Worm (Caenorhabditis elegans) whole organism, L1 larva: Measurements from ENCODE around the gene C13C4.6.

Experiments
- C34B4.2 ChIP-seq: sonication (generic microtip); optimal IDR thresholded peaks from 2 replicates; lab custom pipeline; 2017; ENCODE audit warnings: mild to moderate bottlenecking, missing genetic modification characterization, missing compliant biosample characterization
- F16B12.6 ChIP-seq: fragments of 150-350 bp; optimal IDR thresholded peaks from 2 replicates; lab custom pipeline; 2014; ENCODE audit warnings: missing biosample characterization, missing genetic modification characterization
- alr-1 ChIP-seq: fragments of 200-800 bp; sonication (Bioruptor generic); optimal IDR thresholded peaks from 2 replicates; lab custom pipeline; 2018; ENCODE audit warnings: borderline replicate concordance, mild to moderate bottlenecking, missing genetic modification characterization, missing compliant biosample characterization
- aly-2 ChIP-seq: fragments of 150-350 bp; optimal IDR thresholded peaks from 2 replicates; lab custom pipeline; 2014; ENCODE audit warnings: missing biosample characterization, missing genetic modification characterization
- ama-1 ChIP-seq: fragments of 150-350 bp; optimal IDR thresholded peaks from 2 replicates; lab custom pipeline; 2014
- blmp-1 ChIP-seq: fragments of 150-350 bp; optimal IDR thresholded peaks from 2 replicates; lab custom pipeline; 2014; ENCODE audit warnings: missing biosample characterization, missing genetic modification characterization
- ceh-63 ChIP-seq: fragments of 200-800 bp; sonication (Bioruptor generic); optimal IDR thresholded peaks from 2 replicates; lab custom pipeline; 2018; ENCODE audit warnings: mild to moderate bottlenecking, missing genetic modification characterization, missing compliant biosample characterization
- ceh-90 ChIP-seq: sonication (generic microtip); optimal IDR thresholded peaks from 2 replicates; lab custom pipeline; 2016; ENCODE audit warnings: missing genetic modification characterization, missing compliant biosample characterization
- dpl-1 ChIP-seq, 3 experiments: fragments of 150-350 bp in 2 of 3; sonication (generic microtip) in 1 of 3; optimal IDR thresholded peaks; 2 replicates each; lab custom pipeline; 2014 to 2017; ENCODE audit warnings: missing biosample characterization in 3 of 3, missing genetic modification characterization in 3 of 3, missing genetic modification reagents in 3 of 3
- efl-1 ChIP-seq, 4 experiments: fragments of 150-350 bp; optimal IDR thresholded peaks in 3 of 4; peaks in 1 of 4; 1 replicate in 1 of 4; 2 replicates in 3 of 4; lab custom pipeline; 2014; ENCODE audit warnings: missing biosample characterization in 2 of 4, missing genetic modification characterization in 2 of 4, missing genetic modification reagents in 2 of 4
- egl-13 ChIP-seq: sonication (generic microtip); optimal IDR thresholded peaks from 2 replicates; lab custom pipeline; 2016; ENCODE audit warnings: missing genotype, missing genetic modification reagents, missing genetic modification characterization, missing compliant biosample characterization
- egl-27 ChIP-seq, 2 experiments: fragments of 150-350 bp in 1 of 2; sonication (generic microtip); optimal IDR thresholded peaks; 3 replicates each; lab custom pipeline; 2017 to 2018; ENCODE audit warnings: missing biosample characterization in 2 of 2, missing genetic modification characterization in 2 of 2, missing genetic modification reagents in 2 of 2
- elt-3 ChIP-seq, 6 experiments: fragments of 150-350 bp in 1 of 6; sonication (generic microtip); optimal IDR thresholded peaks; 2 replicates each; lab custom pipeline; 2017 to 2018; ENCODE audit warnings: missing biosample characterization in 6 of 6, missing genetic modification characterization in 6 of 6, inconsistent platforms in 1 of 6
- ets-5 ChIP-seq: fragments of 200-800 bp; sonication (Bioruptor generic); IDR thresholded peaks from 2 replicates; pipeline ENCODE4 v1.3.6; 2022; ENCODE audit warnings: missing genetic modification characterization, missing compliant biosample characterization
- fkh-4 ChIP-seq: sonication (generic microtip); optimal IDR thresholded peaks from 2 replicates; lab custom pipeline; 2016; ENCODE audit warnings: missing compliant biosample characterization, missing genetic modification characterization, borderline replicate concordance
- fos-1 ChIP-seq: fragments of 150-350 bp; optimal IDR thresholded peaks from 2 replicates; lab custom pipeline; 2014; ENCODE audit warnings: missing biosample characterization, missing genetic modification characterization
- irx-1 ChIP-seq: sonication (generic microtip); optimal IDR thresholded peaks from 2 replicates; lab custom pipeline; 2016; ENCODE audit warnings: missing genetic modification characterization, missing compliant biosample characterization
- lin-13 ChIP-seq: fragments of 150-350 bp; optimal IDR thresholded peaks from 2 replicates; lab custom pipeline; 2014; ENCODE audit warnings: missing biosample characterization, missing genetic modification reagents, missing genetic modification characterization
- lin-14 ChIP-seq: fragments of 200-800 bp; sonication (Bioruptor generic); optimal IDR thresholded peaks from 2 replicates; lab custom pipeline; 2018; ENCODE audit warnings: mild to moderate bottlenecking, missing genetic modification characterization, moderate library complexity, missing compliant biosample characterization
- lsy-2 ChIP-seq, 2 experiments: fragments of 150-350 bp; optimal IDR thresholded peaks; 2 replicates each; lab custom pipeline; 2014; ENCODE audit warnings: missing biosample characterization in 2 of 2, missing genetic modification characterization in 2 of 2
- mab-9 ChIP-seq: fragments of 200-800 bp; sonication (Bioruptor generic); IDR thresholded peaks from 2 replicates; pipeline ENCODE4 v1.3.6; 2022; ENCODE audit warnings: missing genetic modification reagents, missing genetic modification characterization, missing compliant biosample characterization
- mef-2 ChIP-seq: fragments of 150-350 bp; optimal IDR thresholded peaks from 2 replicates; lab custom pipeline; 2014; ENCODE audit warnings: missing biosample characterization, missing genetic modification characterization
- mep-1 ChIP-seq: fragments of 150-350 bp; optimal IDR thresholded peaks from 2 replicates; lab custom pipeline; 2014; ENCODE audit warnings: missing biosample characterization, missing genetic modification characterization
- nhr-20 ChIP-seq: sonication (generic microtip); optimal IDR thresholded peaks from 2 replicates; lab custom pipeline; 2016; ENCODE audit warnings: mild to moderate bottlenecking, missing genetic modification characterization, missing compliant biosample characterization
- nhr-237 ChIP-seq: fragments of 150-350 bp; optimal IDR thresholded peaks from 2 replicates; lab custom pipeline; 2014; ENCODE audit warnings: missing biosample characterization, missing genetic modification characterization
- nhr-28 ChIP-seq: fragments of 150-350 bp; optimal IDR thresholded peaks from 2 replicates; lab custom pipeline; 2014; ENCODE audit warnings: missing biosample characterization, missing genetic modification characterization
- nhr-76 ChIP-seq: sonication (generic microtip); optimal IDR thresholded peaks from 2 replicates; lab custom pipeline; 2017; ENCODE audit warnings: missing biosample characterization, missing genetic modification characterization
- nhr-77 ChIP-seq: fragments of 150-350 bp; optimal IDR thresholded peaks from 2 replicates; lab custom pipeline; 2014; ENCODE audit warnings: missing biosample characterization, missing genetic modification characterization
- nhr-84 ChIP-seq: sonication (generic microtip); optimal IDR thresholded peaks from 2 replicates; lab custom pipeline; 2017; ENCODE audit warnings: missing biosample characterization, missing genetic modification characterization
- nhr-85 ChIP-seq: sonication (generic microtip); peaks from one replicate; lab custom pipeline; 2016; ENCODE audit warnings: missing genetic modification characterization, inconsistent platforms, missing compliant biosample characterization
- pax-3 ChIP-seq: fragments of 200-800 bp; sonication (Bioruptor generic); optimal IDR thresholded peaks from 2 replicates; lab custom pipeline; 2018; ENCODE audit warnings: mild to moderate bottlenecking, missing genetic modification characterization, moderate library complexity, missing compliant biosample characterization
- rnt-1 ChIP-seq: sonication (generic microtip); optimal IDR thresholded peaks from 2 replicates; lab custom pipeline; 2016; ENCODE audit warnings: mild to moderate bottlenecking, missing genetic modification characterization, moderate library complexity, missing compliant biosample characterization
- skn-1 ChIP-seq: fragments of 150-350 bp; optimal IDR thresholded peaks from 2 replicates; lab custom pipeline; 2014; ENCODE audit warnings: missing biosample characterization, missing genetic modification characterization
- snpc-4 ChIP-seq: fragments of 150-350 bp; optimal IDR thresholded peaks from 2 replicates; lab custom pipeline; 2014; ENCODE audit warnings: missing biosample characterization, missing genetic modification characterization
- snu-23 ChIP-seq: sonication (generic microtip); optimal IDR thresholded peaks from 2 replicates; lab custom pipeline; 2016; ENCODE audit warnings: missing genetic modification characterization, missing compliant biosample characterization
- sox-4 ChIP-seq: sonication (generic microtip); optimal IDR thresholded peaks from 2 replicates; lab custom pipeline; 2016; ENCODE audit warnings: missing genetic modification characterization, missing compliant biosample characterization
- sptf-1 ChIP-seq: fragments of 150-350 bp; optimal IDR thresholded peaks from 2 replicates; lab custom pipeline; 2014; ENCODE audit warnings: missing biosample characterization, missing genetic modification characterization
- swsn-7 ChIP-seq: sonication (generic microtip); optimal IDR thresholded peaks from 2 replicates; lab custom pipeline; 2016; ENCODE audit warnings: missing genetic modification characterization, missing compliant biosample characterization
- tbx-2 ChIP-seq: sonication (generic microtip); optimal IDR thresholded peaks from 2 replicates; lab custom pipeline; 2016; ENCODE audit warnings: missing genetic modification characterization, missing compliant biosample characterization
- unc-130 ChIP-seq: fragments of 150-350 bp; optimal IDR thresholded peaks from 2 replicates; lab custom pipeline; 2017; ENCODE audit warnings: missing biosample characterization, missing genetic modification characterization, inconsistent platforms
- unc-30 ChIP-seq: sonication (generic microtip); optimal IDR thresholded peaks from 2 replicates; lab custom pipeline; 2017; ENCODE audit warnings: missing biosample characterization, missing genetic modification characterization
- unc-86 ChIP-seq: sonication (generic microtip); optimal IDR thresholded peaks from 2 replicates; lab custom pipeline; 2016; ENCODE audit warnings: missing genetic modification characterization, missing compliant biosample characterization
- unc-98 ChIP-seq: fragments of 200-800 bp; sonication (Bioruptor generic); IDR thresholded peaks from 2 replicates; pipeline ENCODE4 v1.3.6; 2022; ENCODE audit warnings: missing genetic modification characterization, missing compliant biosample characterization
- xbp-1 ChIP-seq: sonication (generic microtip); optimal IDR thresholded peaks from 2 replicates; lab custom pipeline; 2016; ENCODE audit warnings: missing genetic modification characterization, missing compliant biosample characterization
- zip-4 ChIP-seq: fragments of 200-800 bp; sonication (Bioruptor generic); optimal IDR thresholded peaks from 2 replicates; lab custom pipeline; 2018; ENCODE audit warnings: mild to moderate bottlenecking, missing genetic modification characterization, moderate library complexity, missing compliant biosample characterization
- ztf-4 ChIP-seq: fragments of 150-350 bp; optimal IDR thresholded peaks from 2 replicates; lab custom pipeline; 2014; ENCODE audit warnings: missing biosample characterization, missing genetic modification characterization

The C13C4.6 gene

ce11 chrV:12111452-12111851 lies 9.9 kb upstream of the C13C4.6 start, which contains the start of gene lhpp-1 (continued):
- TF ChIP-seq xbp-1 (tag; lab: Kevin White, UChicago) (no peak), fos-1 (no peak), ceh-90 (tag; lab: Kevin White, UChicago) (no peak), zip-4 (no peak), lsy-2 (tag; optimal IDR thresholded peaks at IDR 0.05; lab: Kevin White, UChicago) (peak in 1 of 2 experiments; percentile 20), nhr-84 (tag; lab: Kevin White, UChicago) (no peak), unc-130 (tag; lab: Kevin White, UChicago) (no peak), ceh-63 (GFP tag; lab: Kevin White, UChicago) (no peak), unc-86 (tag; lab: Kevin White, UChicago) (no peak), egl-27 (tag; optimal IDR thresholded peaks at IDR 0.05; lab: Kevin White, UChicago) (no peak), sox-4 (tag; lab: Kevin White, UChicago) (no peak), egl-13 (tag; lab: Kevin White, UChicago) (no peak), nhr-28 (tag; lab: Kevin White, UChicago) (no peak), nhr-237 (no peak), ets-5 (GFP tag; lab: Robert Waterston, UW) (no peak), nhr-85 (tag; lab: Kevin White, UChicago) (peak; percentile 80), mab-9 (GFP tag; lab: Robert Waterston, UW) (no peak), ztf-4 (tag; lab: Kevin White, UChicago) (no peak), aly-2 (tag; lab: Kevin White, UChicago) (no peak), efl-1 (optimal IDR thresholded peaks at IDR 0.05; lab: Kevin White, UChicago) (peak in 1 of 2 experiments; percentile 30), efl-1 (GFP tag; optimal IDR thresholded peaks at IDR 0.05 in 1 of 2; lab: Kevin White, UChicago) (peak; percentile 34 to 93), sptf-1 (tag; lab: Kevin White, UChicago) (no peak), lin-14 (peak; percentile 5), skn-1 (tag; lab: Kevin White, UChicago) (peak; percentile 2), nhr-76 (no peak), pax-3 (tag; lab: Kevin White, UChicago) (no peak), dpl-1 (GFP tag; optimal IDR thresholded peaks at IDR 0.05; lab: Kevin White, UChicago) (peak; percentile 20 to 61 (median 55)), swsn-7 (tag; lab: Kevin White, UChicago) (no peak), blmp-1 (tag; lab: Kevin White, UChicago) (peak; percentile 68), nhr-77 (tag; lab: Kevin White, UChicago) (no peak), snpc-4 (tag; lab: Kevin White, UChicago) (no peak), mep-1 (tag; lab: Kevin White, UChicago) (no peak), snu-23 (GFP tag; lab: Kevin White, UChicago) (peak; percentile 6), unc-98 (GFP tag; lab: Robert Waterston, UW) (no peak), C34B4.2 (tag; lab: Kevin White, UChicago) (no peak), mef-2 (tag; lab: Kevin White, UChicago) (no peak), F16B12.6 (tag; lab: Kevin White, UChicago) (peak; percentile 69), unc-30 (tag; lab: Kevin White, UChicago) (no peak), nhr-20 (tag; lab: Kevin White, UChicago) (no peak), irx-1 (tag; lab: Kevin White, UChicago) (no peak), tbx-2 (no peak), fkh-4 (tag; lab: Kevin White, UChicago) (no peak), rnt-1 (tag; lab: Kevin White, UChicago) (peak; percentile 19), lin-13 (no peak), ama-1 (no peak), elt-3 (tag; optimal IDR thresholded peaks at IDR 0.05; lab: Kevin White, UChicago) (peak in 1 of 6 experiments; percentile 12), alr-1 (tag; lab: Kevin White, UChicago) (no peak)
